Fruit fly (Drosophila melanogaster) whole organism, embryonic: ENCODE data around the gene CG10324.

Source experiments
- Blimp-1 ChIP-seq: fragments of 200-800 bp; sonication (Bioruptor generic); optimal IDR thresholded peaks from 3 replicates; lab custom pipeline; 2018; ENCODE audit warnings: missing biosample characterization, missing genetic modification characterization, mild to moderate bottlenecking, moderate library complexity, missing genetic modification reagents
- CG10267 ChIP-seq: fragments of 200-800 bp; sonication (Bioruptor generic); optimal IDR thresholded peaks from 2 replicates; lab custom pipeline; 2018; ENCODE audit warnings: missing biosample characterization, mild to moderate bottlenecking, missing genetic modification characterization, moderate library complexity
- CG12659 ChIP-seq: fragments of 200-800 bp; sonication (Bioruptor generic); optimal IDR thresholded peaks from 3 replicates; lab custom pipeline; 2017; ENCODE audit warnings: mild to moderate bottlenecking, missing biosample characterization, missing genetic modification reagents, missing genetic modification characterization
- CG14710 ChIP-seq: fragments of 200-800 bp; sonication (Bioruptor generic); optimal IDR thresholded peaks from 3 replicates; lab custom pipeline; 2019; ENCODE audit warnings: missing biosample characterization, mild to moderate bottlenecking, missing genetic modification characterization, moderate library complexity
- CG1529 ChIP-seq: fragments of 200-800 bp; sonication (Bioruptor generic); optimal IDR thresholded peaks from 3 replicates; lab custom pipeline; 2018; ENCODE audit warnings: missing biosample characterization, missing genetic modification characterization
- CG15514 ChIP-seq: fragments of 200-800 bp; sonication (Bioruptor generic); optimal IDR thresholded peaks from 3 replicates; lab custom pipeline; 2017; ENCODE audit warnings: missing biosample characterization, missing genetic modification characterization, mild to moderate bottlenecking, moderate library complexity, missing genetic modification reagents
- CG16813 ChIP-seq: fragments of 200-800 bp; sonication (Bioruptor generic); IDR thresholded peaks from 3 replicates; pipeline ENCODE4 v1.3.6; 2022; ENCODE audit warnings: missing biosample characterization, missing genetic modification characterization; ENCODE audit not compliant: partially characterized antibody
- CG1832 ChIP-seq: fragments of 200-800 bp; sonication (Bioruptor generic); optimal IDR thresholded peaks from 2 replicates; lab custom pipeline; 2017; ENCODE audit warnings: missing biosample characterization, mild to moderate bottlenecking, missing genetic modification characterization, inconsistent platforms
- CG2116 ChIP-seq: fragments of 200-800 bp; sonication (Bioruptor generic); optimal IDR thresholded peaks from 3 replicates; lab custom pipeline; 2018; ENCODE audit warnings: missing biosample characterization, mild to moderate bottlenecking, missing genetic modification characterization
- CG2120 ChIP-seq: fragments of 200-800 bp; sonication (Bioruptor generic); optimal IDR thresholded peaks from 3 replicates; lab custom pipeline; 2016; ENCODE audit warnings: missing biosample characterization, missing genetic modification characterization
- CG2129 ChIP-seq: fragments of 200-800 bp; sonication (Bioruptor generic); IDR thresholded peaks from 2 replicates; pipeline ENCODE4 v1.3.6; 2022; ENCODE audit warnings: missing biosample characterization, missing genetic modification characterization; ENCODE audit not compliant: partially characterized antibody
- CG34376 ChIP-seq: fragments of 200-800 bp; sonication (Bioruptor generic); optimal IDR thresholded peaks from 2 replicates; lab custom pipeline; 2018; ENCODE audit warnings: missing biosample characterization, mild to moderate bottlenecking, missing genetic modification characterization
- CG42726 ChIP-seq: fragments of 200-800 bp; sonication (Bioruptor generic); IDR thresholded peaks from 2 replicates; pipeline ENCODE4 v1.3.6; 2022; ENCODE audit warnings: missing biosample characterization, missing genetic modification characterization; ENCODE audit not compliant: partially characterized antibody
- CG4617 ChIP-seq: fragments of 200-800 bp; sonication (Bioruptor generic); optimal IDR thresholded peaks from 3 replicates; lab custom pipeline; 2016; ENCODE audit warnings: missing biosample characterization, missing genetic modification characterization, borderline replicate concordance
- CG4730 ChIP-seq: fragments of 200-800 bp; sonication (Bioruptor generic); IDR thresholded peaks from 2 replicates; pipeline ENCODE4 v1.3.6; 2022; ENCODE audit warnings: missing biosample characterization, missing genetic modification characterization
- CG6791 ChIP-seq: fragments of 200-800 bp; sonication (Bioruptor generic); IDR thresholded peaks from 3 replicates; pipeline ENCODE4 v1.3.6; 2022; ENCODE audit warnings: missing biosample characterization, missing genetic modification characterization; ENCODE audit not compliant: partially characterized antibody
- CG8089 ChIP-seq: fragments of 200-800 bp; sonication (Bioruptor generic); optimal IDR thresholded peaks from 3 replicates; lab custom pipeline; 2016; ENCODE audit warnings: missing biosample characterization, missing genetic modification characterization
- CG9797 ChIP-seq: fragments of 200-800 bp; sonication (Bioruptor generic); optimal IDR thresholded peaks from 3 replicates; lab custom pipeline; 2018; ENCODE audit warnings: missing biosample characterization, mild to moderate bottlenecking, missing genetic modification characterization
- CoRest ChIP-seq: fragments of 200-800 bp; sonication (Bioruptor generic); optimal IDR thresholded peaks from 3 replicates; lab custom pipeline; 2018; ENCODE audit warnings: missing biosample characterization, mild to moderate bottlenecking, missing genetic modification characterization, moderate library complexity
- Dll ChIP-seq: fragments of 200-800 bp; sonication (Bioruptor generic); IDR thresholded peaks from 4 replicates; pipeline ENCODE4 v1.3.6; 2022; ENCODE audit warnings: missing biosample characterization, missing genetic modification characterization; ENCODE audit not compliant: partially characterized antibody
- Dp ChIP-seq: fragments of 200-800 bp; sonication (Bioruptor generic); optimal IDR thresholded peaks from 2 replicates; lab custom pipeline; 2018; ENCODE audit warnings: missing biosample characterization, mild to moderate bottlenecking, missing genetic modification characterization, moderate library complexity
- E2f2 ChIP-seq: fragments of 200-800 bp; sonication (Bioruptor generic); IDR thresholded peaks from 2 replicates; pipeline ENCODE4 v1.3.6; 2022; ENCODE audit warnings: missing biosample characterization, missing genetic modification characterization
- Ets97D ChIP-seq: fragments of 200-800 bp; sonication (Bioruptor generic); optimal IDR thresholded peaks from 3 replicates; lab custom pipeline; 2016; ENCODE audit warnings: missing biosample characterization, missing genetic modification characterization
- HLH4C ChIP-seq: fragments of 200-800 bp; sonication (Bioruptor generic); IDR thresholded peaks from 3 replicates; pipeline ENCODE4 v1.3.6; 2022; ENCODE audit warnings: missing biosample characterization, missing genetic modification characterization; ENCODE audit not compliant: partially characterized antibody
- MBD-R2 ChIP-seq: fragments of 200-800 bp; sonication (Bioruptor generic); IDR thresholded peaks from 2 replicates; pipeline ENCODE4 v1.3.6; 2022; ENCODE audit warnings: missing biosample characterization, missing genetic modification characterization
- Mrtf ChIP-seq: fragments of 200-800 bp; sonication (Bioruptor generic); IDR thresholded peaks from 3 replicates; pipeline ENCODE4 v1.3.6; 2022; ENCODE audit warnings: missing biosample characterization, missing genetic modification characterization
- Myb ChIP-seq: fragments of 200-800 bp; sonication (Bioruptor generic); optimal IDR thresholded peaks from 2 replicates; lab custom pipeline; 2016; ENCODE audit warnings: missing biosample characterization, missing genetic modification characterization
- Opbp ChIP-seq: fragments of 200-800 bp; sonication (Bioruptor generic); IDR thresholded peaks from 3 replicates; pipeline ENCODE4 v1.3.6; 2022; ENCODE audit warnings: missing biosample characterization, missing genetic modification characterization; ENCODE audit not compliant: partially characterized antibody
- Scr ChIP-seq: fragments of 200-800 bp; sonication (Bioruptor generic); IDR thresholded peaks from 2 replicates; pipeline ENCODE4 v1.3.6; 2022; ENCODE audit warnings: missing biosample characterization, missing genetic modification characterization; ENCODE audit not compliant: partially characterized antibody
- Sin3A ChIP-seq: fragments of >200 bp; optimal IDR thresholded peaks from 2 replicates; lab custom pipeline; 2018
- YL-1 ChIP-seq: fragments of 200-800 bp; sonication (Bioruptor generic); optimal IDR thresholded peaks from 3 replicates; lab custom pipeline; 2017; ENCODE audit warnings: missing biosample characterization, mild to moderate bottlenecking, missing genetic modification characterization
- amos ChIP-seq: fragments of 200-800 bp; sonication (Bioruptor generic); IDR thresholded peaks from 2 replicates; pipeline ENCODE4 v1.3.6; 2022; ENCODE audit warnings: missing biosample characterization, missing genetic modification characterization; ENCODE audit not compliant: partially characterized antibody
- bbx ChIP-seq: fragments of 200-800 bp; sonication (Bioruptor generic); IDR thresholded peaks from 2 replicates; pipeline ENCODE4 v1.3.6; 2022; ENCODE audit warnings: missing biosample characterization, missing genetic modification characterization; ENCODE audit not compliant: partially characterized antibody
- ci ChIP-seq: fragments of 200-800 bp; sonication (Bioruptor generic); IDR thresholded peaks from 3 replicates; pipeline ENCODE4 v1.3.6; 2022; ENCODE audit warnings: missing biosample characterization, missing genetic modification characterization
- cwo ChIP-seq: fragments of 200-800 bp; sonication (Bioruptor generic); optimal IDR thresholded peaks from 3 replicates; lab custom pipeline; 2017; ENCODE audit warnings: missing biosample characterization, missing genetic modification characterization, mild to moderate bottlenecking, moderate library complexity, missing genetic modification reagents
- lab ChIP-seq: fragments of 200-800 bp; sonication (Bioruptor generic); optimal IDR thresholded peaks from 3 replicates; lab custom pipeline; 2017; ENCODE audit warnings: missing biosample characterization, missing genetic modification characterization, mild to moderate bottlenecking, moderate library complexity, missing genetic modification reagents
- nerfin-2 ChIP-seq: fragments of 200-800 bp; sonication (Bioruptor generic); IDR thresholded peaks from 2 replicates; pipeline ENCODE4 v1.3.6; 2022; ENCODE audit warnings: missing biosample characterization, missing genetic modification characterization; ENCODE audit not compliant: partially characterized antibody
- nom ChIP-seq: fragments of 200-800 bp; sonication (Bioruptor generic); optimal IDR thresholded peaks from 2 replicates; lab custom pipeline; 2017; ENCODE audit warnings: missing biosample characterization, missing genetic modification characterization, mild to moderate bottlenecking, moderate library complexity, missing genetic modification reagents
- onecut ChIP-seq: fragments of 200-800 bp; sonication (Bioruptor generic); IDR thresholded peaks from 2 replicates; pipeline ENCODE4 v1.3.6; 2022; ENCODE audit warnings: missing biosample characterization, missing genetic modification characterization
- pzg ChIP-seq: fragments of 200-800 bp; sonication (Bioruptor generic); optimal IDR thresholded peaks from 3 replicates; lab custom pipeline; 2018; ENCODE audit warnings: missing biosample characterization, mild to moderate bottlenecking, missing genetic modification characterization, moderate library complexity
- ro ChIP-seq: fragments of 200-800 bp; sonication (Bioruptor generic); IDR thresholded peaks from 2 replicates; pipeline ENCODE4 v1.3.6; 2022; ENCODE audit warnings: missing biosample characterization, missing genetic modification characterization
- sc ChIP-seq, 3 experiments: fragments of >200 bp in 2 of 3; fragments of 200-800 bp in 1 of 3; sonication (Bioruptor generic) in 1 of 3; optimal IDR thresholded peaks; 2 replicates in 2 of 3; 3 replicates in 1 of 3; lab custom pipeline; 2017; ENCODE audit warnings: mild to moderate bottlenecking in 1 of 3, missing biosample characterization in 1 of 3, missing genetic modification characterization in 1 of 3, missing genetic modification reagents in 1 of 3
- scrt ChIP-seq: fragments of 200-800 bp; sonication (Bioruptor generic); optimal IDR thresholded peaks from 2 replicates; lab custom pipeline; 2018; ENCODE audit warnings: missing biosample characterization, mild to moderate bottlenecking, missing genetic modification characterization, moderate library complexity
- seq ChIP-seq: fragments of 200-800 bp; sonication (Bioruptor generic); IDR thresholded peaks from 2 replicates; pipeline ENCODE4 v1.3.6; 2022; ENCODE audit warnings: missing biosample characterization, missing genetic modification characterization
- stwl ChIP-seq: fragments of 200-800 bp; sonication (Bioruptor generic); optimal IDR thresholded peaks from 3 replicates; lab custom pipeline; 2018; ENCODE audit warnings: missing biosample characterization, mild to moderate bottlenecking, missing genetic modification characterization, moderate library complexity
- tna ChIP-seq: fragments of 200-800 bp; sonication (Bioruptor generic); IDR thresholded peaks from 2 replicates; pipeline ENCODE4 v1.3.6; 2022; ENCODE audit warnings: missing biosample characterization, missing genetic modification characterization; ENCODE audit not compliant: partially characterized antibody
- z ChIP-seq: fragments of 200-800 bp; sonication (Bioruptor generic); IDR thresholded peaks from 3 replicates; pipeline ENCODE4 v1.3.6; 2022; ENCODE audit warnings: missing biosample characterization, missing genetic modification characterization

The CG10324 gene

DNA sequence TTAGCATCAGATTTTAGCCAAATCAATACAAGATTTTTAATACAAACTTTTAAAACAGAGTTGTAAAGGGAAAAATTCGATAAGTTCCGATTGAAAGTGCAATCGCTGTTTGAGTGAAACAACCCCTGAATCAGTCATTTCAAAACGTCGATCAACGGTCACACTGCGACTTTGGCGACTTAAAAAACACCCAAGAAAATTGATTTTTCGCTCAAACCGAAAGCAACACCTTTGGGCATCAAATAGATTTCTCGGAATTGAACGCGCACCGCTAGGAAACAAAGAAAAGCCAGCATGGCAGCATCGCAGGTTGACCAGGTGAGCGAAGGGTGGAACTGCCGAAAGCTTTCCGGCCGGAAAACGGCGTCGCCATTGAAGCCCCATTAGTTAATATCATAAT is 3.2 kb downstream of the CG10324 start, which contains the start of gene Arl6IP1 (continued):
- peak; percentile 80 for TF ChIP-seq z
- TF ChIP-seq CG1529 (GFP tag; lab: Kevin White, UChicago), result no peak
- TF ChIP-seq CG2129, result 0 out of 2 replicates have a peak, but pooled peaks have one; percentile 16
- TF ChIP-seq CG42726 (GFP tag; lab: Robert Waterston, UW), result peak; percentile 52; the same call in 1 of the 2 replicates
- peak; percentile 40 for TF ChIP-seq CoRest (tag; lab: Kevin White, UChicago)
- peak; percentile 86 for TF ChIP-seq CG9797 (GFP tag; lab: Kevin White, UChicago)
- TF ChIP-seq CG2116 (GFP tag; lab: Kevin White, UChicago), result peak; percentile 99
- peak; percentile 56 for TF ChIP-seq YL-1 (GFP tag; lab: Kevin White, UChicago)
- peak; percentile 73 for TF ChIP-seq CG6791 (GFP tag; lab: Robert Waterston, UW)
- peak; percentile 30; the same call in 1 of the 2 replicates for TF ChIP-seq seq (GFP tag; lab: Robert Waterston, UW)
- TF ChIP-seq ro (GFP tag; lab: Robert Waterston, UW), result no peak
- peak; percentile 72 for TF ChIP-seq Myb (GFP tag; lab: Kevin White, UChicago)
- peak; percentile 97 for TF ChIP-seq onecut (GFP tag; lab: Robert Waterston, UW)
- TF ChIP-seq sc (optimal IDR thresholded peaks at IDR 0.05; lab: Kevin White, UChicago), result no peak
- TF ChIP-seq sc (GFP tag; optimal IDR thresholded peaks at IDR 0.05; lab: Kevin White, UChicago), result no peak
- peak; percentile 67 for TF ChIP-seq CG4617 (GFP tag; lab: Kevin White, UChicago)
- no peak for TF ChIP-seq Blimp-1 (GFP tag; lab: Kevin White, UChicago)
- peak; percentile 19; the same call in 1 of the 3 replicates for TF ChIP-seq CG16813 (GFP tag; lab: Robert Waterston, UW)
- no peak for TF ChIP-seq CG8089 (GFP tag; lab: Kevin White, UChicago)
- peak; percentile 62; the same call in 2 of the 3 replicates for TF ChIP-seq Opbp (GFP tag; lab: Robert Waterston, UW)
- TF ChIP-seq CG12659 (GFP tag; lab: Kevin White, UChicago), result peak; percentile 32
- TF ChIP-seq cwo, result no peak
- 0 out of 3 replicates have a peak, but pooled peaks have one; percentile 19 for TF ChIP-seq ci
- TF ChIP-seq CG14710, result peak; percentile 48
- peak; percentile 50; the same call in 1 of the 4 replicates for TF ChIP-seq Dll (GFP tag; lab: Robert Waterston, UW)
- peak; percentile 97 for TF ChIP-seq stwl (tag; lab: Kevin White, UChicago)
- TF ChIP-seq lab (GFP tag; lab: Kevin White, UChicago), result no peak
- peak; percentile 90 for TF ChIP-seq E2f2 (GFP tag; lab: Robert Waterston, UW)
- TF ChIP-seq Scr (GFP tag; lab: Robert Waterston, UW), result peak; percentile 56
- TF ChIP-seq pzg (GFP tag; lab: Kevin White, UChicago), result peak; percentile 84
- TF ChIP-seq HLH4C (GFP tag; lab: Robert Waterston, UW), result peak; percentile 57
- TF ChIP-seq CG10267 (tag; lab: Kevin White, UChicago), result peak; percentile 32
- TF ChIP-seq CG34376 (GFP tag; lab: Kevin White, UChicago), result peak; percentile 8
- no peak for TF ChIP-seq CG1832 (GFP tag; lab: Kevin White, UChicago)
- peak; percentile 8 for TF ChIP-seq nom (GFP tag; lab: Kevin White, UChicago)
- TF ChIP-seq CG4730 (GFP tag; lab: Robert Waterston, UW), result no peak
- peak; percentile 36 for TF ChIP-seq Sin3A (lab: Kevin White, UChicago)
- TF ChIP-seq tna (GFP tag; lab: Robert Waterston, UW), result peak; percentile 50
- peak; percentile 76 for TF ChIP-seq Ets97D (GFP tag; lab: Kevin White, UChicago)
- TF ChIP-seq CG15514 (GFP tag; lab: Kevin White, UChicago), result peak; percentile 58
- TF ChIP-seq Dp (GFP tag; lab: Kevin White, UChicago), result peak; percentile 88
- TF ChIP-seq bbx (GFP tag; lab: Robert Waterston, UW), result peak; percentile 67
- TF ChIP-seq Mrtf (GFP tag; lab: Robert Waterston, UW), result no peak
- TF ChIP-seq scrt (GFP tag; lab: Kevin White, UChicago), result no peak
- TF ChIP-seq CG2120 (GFP tag; lab: Kevin White, UChicago), result no peak
- TF ChIP-seq nerfin-2, result peak; percentile 47; the same call in 1 of the 2 replicates
- peak; percentile 91 for TF ChIP-seq MBD-R2 (GFP tag; lab: Robert Waterston, UW)
- TF ChIP-seq amos, result peak; percentile 39; the same call in 1 of the 2 replicates
